Worm (Caenorhabditis elegans) whole organism, mixed stage, embryonic: Measurements from ENCODE around the gene K05F1.1.

Experiments
- M03D4.4 ChIP-seq: sonication (generic microtip); optimal IDR thresholded peaks from 2 replicates; lab custom pipeline; 2017; ENCODE audit warnings: mild to moderate bottlenecking, missing genetic modification characterization, missing compliant biosample characterization
- bed-3 ChIP-seq: fragments of 200-800 bp; sonication (Bioruptor generic); optimal IDR thresholded peaks from 3 replicates; lab custom pipeline; 2018; ENCODE audit warnings: mild to moderate bottlenecking, missing genetic modification characterization, moderate library complexity, missing compliant biosample characterization
- blmp-1 ChIP-seq: fragments of 150-350 bp; optimal IDR thresholded peaks from 2 replicates; lab custom pipeline; 2014; ENCODE audit warnings: missing biosample characterization, missing genetic modification characterization
- ceh-39 ChIP-seq: fragments of 150-350 bp; optimal IDR thresholded peaks from 2 replicates; lab custom pipeline; 2014; ENCODE audit warnings: missing biosample characterization, missing genetic modification characterization
- ceh-43 ChIP-seq: fragments of 200-800 bp; sonication (Bioruptor generic); optimal IDR thresholded peaks from 2 replicates; lab custom pipeline; 2018; ENCODE audit warnings: mild to moderate bottlenecking, missing genetic modification characterization, moderate library complexity, missing compliant biosample characterization
- ceh-83 ChIP-seq: fragments of 200-800 bp; sonication (Bioruptor generic); optimal IDR thresholded peaks from 2 replicates; lab custom pipeline; 2018; ENCODE audit warnings: mild to moderate bottlenecking, missing genetic modification characterization, missing compliant biosample characterization
- ces-1 ChIP-seq: fragments of 150-350 bp; optimal IDR thresholded peaks from 2 replicates; lab custom pipeline; 2014; ENCODE audit warnings: missing biosample characterization, missing genetic modification reagents, missing genetic modification characterization
- cnd-1 ChIP-seq: fragments of 200-800 bp; sonication (Bioruptor generic); optimal IDR thresholded peaks from 2 replicates; lab custom pipeline; 2018; ENCODE audit warnings: mild to moderate bottlenecking, missing genetic modification characterization, missing compliant biosample characterization
- drap-1 ChIP-seq: fragments of 200-800 bp; sonication (Bioruptor generic); optimal IDR thresholded peaks from 3 replicates; lab custom pipeline; 2018; ENCODE audit warnings: mild to moderate bottlenecking, missing genetic modification characterization, missing compliant biosample characterization
- elt-1 ChIP-seq: sonication (generic microtip); optimal IDR thresholded peaks from 2 replicates; lab custom pipeline; 2017; ENCODE audit warnings: missing genetic modification characterization, mild to moderate bottlenecking, missing compliant biosample characterization, antibody characterized with exemption, moderate library complexity, borderline replicate concordance; ENCODE audit not compliant: insufficient read depth
- elt-3 ChIP-seq: fragments of 150-350 bp; optimal IDR thresholded peaks from 2 replicates; lab custom pipeline; 2014; ENCODE audit warnings: missing biosample characterization, missing genetic modification characterization
- ham-2 ChIP-seq: fragments of 200-800 bp; sonication (Bioruptor generic); optimal IDR thresholded peaks from 2 replicates; lab custom pipeline; 2018; ENCODE audit warnings: mild to moderate bottlenecking, missing genetic modification characterization, missing compliant biosample characterization
- hlh-1 ChIP-seq: fragments of 150-350 bp; optimal IDR thresholded peaks from 2 replicates; lab custom pipeline; 2014; ENCODE audit warnings: missing biosample characterization, missing genetic modification reagents, missing genetic modification characterization
- lin-13 ChIP-seq: fragments of 150-350 bp; optimal IDR thresholded peaks from 2 replicates; lab custom pipeline; 2014; ENCODE audit warnings: missing biosample characterization, missing genetic modification characterization
- lin-32 ChIP-seq: fragments of 200-800 bp; sonication (Bioruptor generic); optimal IDR thresholded peaks from 2 replicates; lab custom pipeline; 2018; ENCODE audit warnings: mild to moderate bottlenecking, missing genetic modification characterization, missing compliant biosample characterization
- lsy-2 ChIP-seq: fragments of 150-350 bp; optimal IDR thresholded peaks from 2 replicates; lab custom pipeline; 2014; ENCODE audit warnings: missing biosample characterization, missing genetic modification characterization
- mab-5 ChIP-seq: fragments of 150-350 bp; optimal IDR thresholded peaks from 2 replicates; lab custom pipeline; 2014; ENCODE audit warnings: missing biosample characterization, missing genetic modification characterization
- mep-1 ChIP-seq: fragments of 150-350 bp; optimal IDR thresholded peaks from 2 replicates; lab custom pipeline; 2017; ENCODE audit warnings: missing biosample characterization, missing genetic modification reagents, missing genetic modification characterization, inconsistent platforms
- mls-2 ChIP-seq: sonication (generic microtip); optimal IDR thresholded peaks from 2 replicates; lab custom pipeline; 2016; ENCODE audit warnings: mild to moderate bottlenecking, missing genetic modification characterization, moderate library complexity, missing compliant biosample characterization
- nhr-12 ChIP-seq: fragments of 150-350 bp; optimal IDR thresholded peaks from 2 replicates; lab custom pipeline; 2014; ENCODE audit warnings: missing biosample characterization, missing genetic modification characterization
- nhr-2 ChIP-seq: fragments of 150-350 bp; optimal IDR thresholded peaks from 2 replicates; lab custom pipeline; 2014; ENCODE audit warnings: missing biosample characterization, missing genetic modification characterization
- nhr-237 ChIP-seq: fragments of 150-350 bp; optimal IDR thresholded peaks from 2 replicates; lab custom pipeline; 2014; ENCODE audit warnings: missing biosample characterization, missing genetic modification characterization
- nhr-28 ChIP-seq: fragments of 150-350 bp; optimal IDR thresholded peaks from 2 replicates; lab custom pipeline; 2014; ENCODE audit warnings: missing biosample characterization, missing genetic modification characterization
- nhr-76 ChIP-seq: sonication (generic microtip); optimal IDR thresholded peaks from 2 replicates; lab custom pipeline; 2017; ENCODE audit warnings: missing biosample characterization, missing genetic modification characterization
- pha-4 ChIP-seq: fragments of 150-350 bp; optimal IDR thresholded peaks from 2 replicates; lab custom pipeline; 2018; ENCODE audit warnings: missing biosample characterization, missing genetic modification reagents, missing genetic modification characterization
- sem-2 ChIP-seq: fragments of 200-800 bp; sonication (Bioruptor generic); optimal IDR thresholded peaks from 2 replicates; lab custom pipeline; 2018; ENCODE audit warnings: mild to moderate bottlenecking, missing genetic modification characterization, missing compliant biosample characterization
- snpc-4 ChIP-seq: fragments of 150-350 bp; optimal IDR thresholded peaks from 2 replicates; lab custom pipeline; 2014; ENCODE audit warnings: missing biosample characterization, missing genetic modification characterization
- sptf-1 ChIP-seq: sonication (generic microtip); optimal IDR thresholded peaks from 2 replicates; lab custom pipeline; 2017; ENCODE audit warnings: mild to moderate bottlenecking, missing genetic modification characterization, moderate library complexity, missing compliant biosample characterization
- tbx-8 ChIP-seq: fragments of 200-800 bp; sonication (Bioruptor generic); optimal IDR thresholded peaks from 2 replicates; lab custom pipeline; 2018; ENCODE audit warnings: mild to moderate bottlenecking, missing genetic modification characterization, moderate library complexity, missing compliant biosample characterization
- unc-120 ChIP-seq: sonication (generic microtip); optimal IDR thresholded peaks from 2 replicates; lab custom pipeline; 2017; ENCODE audit warnings: missing genetic modification characterization, missing compliant biosample characterization; ENCODE audit not compliant: poor library complexity, severe bottlenecking
- unc-39 ChIP-seq: fragments of 150-350 bp; optimal IDR thresholded peaks from 2 replicates; lab custom pipeline; 2014; ENCODE audit warnings: missing biosample characterization, missing genetic modification characterization
- unc-62 ChIP-seq: fragments of 150-350 bp; optimal IDR thresholded peaks from 2 replicates; lab custom pipeline; 2014; ENCODE audit warnings: missing biosample characterization, missing genetic modification reagents, missing genetic modification characterization
- zip-8 ChIP-seq: fragments of 150-350 bp; optimal IDR thresholded peaks from 2 replicates; lab custom pipeline; 2014; ENCODE audit warnings: missing biosample characterization, missing genetic modification characterization
- ztf-11 ChIP-seq: fragments of 150-350 bp; optimal IDR thresholded peaks from 2 replicates; lab custom pipeline; 2014; ENCODE audit warnings: missing biosample characterization, missing genetic modification characterization

The K05F1.1 gene

DNA sequence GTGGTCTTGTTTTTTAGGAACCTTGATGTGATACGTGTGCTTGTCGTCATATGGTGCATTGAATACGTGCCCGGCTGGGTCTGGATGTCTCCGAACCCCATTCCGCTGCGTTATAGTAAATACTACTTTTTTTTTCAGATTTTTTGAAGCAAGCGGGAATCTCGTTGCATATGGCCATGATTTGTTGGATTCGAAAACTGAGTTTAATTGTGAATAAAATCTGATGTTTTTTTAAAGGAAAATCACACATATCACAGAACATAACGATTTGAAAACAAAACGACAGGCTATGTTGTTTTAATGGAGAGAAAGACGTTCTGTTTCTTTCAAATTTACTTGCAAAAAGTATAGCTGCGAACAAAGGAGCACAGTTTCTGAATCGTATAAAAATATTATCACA lies 44.3 kb downstream of the K05F1.1 start, which contains the start of the genes ZK1248.17 and H41C03.3:
Gene ZK1248.17 (minus strand): TSS at position 101 of the 400 bp plus-strand sequence.
Gene H41C03.3 (plus strand): TSS at position 337 of the 400 bp plus-strand sequence.
- TF ChIP-seq pha-4 (tag; lab: Kevin White, UChicago), result no peak
- TF ChIP-seq lin-32 (GFP tag; lab: Kevin White, UChicago), result no peak
- TF ChIP-seq mep-1 (tag; lab: Kevin White, UChicago), result no peak
- no peak for TF ChIP-seq snpc-4 (tag; lab: Kevin White, UChicago)
- TF ChIP-seq bed-3 (GFP tag; lab: Kevin White, UChicago), result no peak
- TF ChIP-seq ztf-11 (tag; lab: Kevin White, UChicago), result no peak
- no peak for TF ChIP-seq cnd-1
- no peak for TF ChIP-seq unc-62 (GFP tag; lab: Kevin White, UChicago)
- no peak for TF ChIP-seq lsy-2 (tag; lab: Kevin White, UChicago)
- no peak for TF ChIP-seq unc-39
- TF ChIP-seq drap-1 (GFP tag; lab: Kevin White, UChicago), result no peak
- TF ChIP-seq nhr-2 (tag; lab: Kevin White, UChicago), result no peak
- TF ChIP-seq sptf-1 (tag; lab: Kevin White, UChicago), result no peak
- TF ChIP-seq elt-1 (tag; lab: Kevin White, UChicago), result no peak
- no peak for TF ChIP-seq tbx-8 (GFP tag; lab: Kevin White, UChicago)
- TF ChIP-seq ceh-83 (GFP tag; lab: Kevin White, UChicago), result no peak
- TF ChIP-seq nhr-76, result no peak

DNA sequence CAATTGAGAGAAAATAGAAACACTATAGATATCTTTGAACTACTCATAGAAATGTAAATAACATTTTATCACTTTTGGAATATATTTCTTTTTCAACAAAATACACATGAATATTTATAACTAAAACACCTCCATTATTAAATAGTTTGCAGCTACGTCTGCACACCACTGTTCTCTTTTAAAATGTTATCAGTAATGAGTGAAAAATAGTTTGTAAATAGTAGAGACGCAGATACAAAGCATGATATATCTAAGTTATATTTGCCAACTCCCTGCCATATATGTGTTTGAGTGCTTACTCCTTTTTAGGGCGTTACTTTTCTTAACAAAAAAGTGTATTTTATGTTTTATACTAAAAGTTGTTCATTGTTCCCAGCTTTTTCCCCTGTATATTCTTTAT lies 45.0 kb downstream of the K05F1.1 start:
- TF ChIP-seq ceh-39 (no peak), sptf-1 (tag; lab: Kevin White, UChicago) (no peak), M03D4.4 (no peak), tbx-8 (GFP tag; lab: Kevin White, UChicago) (no peak), pha-4 (tag; lab: Kevin White, UChicago) (no peak), bed-3 (GFP tag; lab: Kevin White, UChicago) (no peak), nhr-28 (no peak), lin-13 (tag; lab: Kevin White, UChicago) (no peak), mab-5 (tag; lab: Kevin White, UChicago) (no peak), ham-2 (no peak), blmp-1 (tag; lab: Kevin White, UChicago) (no peak), unc-120 (no peak), mep-1 (tag; lab: Kevin White, UChicago) (no peak), sem-2 (no peak), ces-1 (GFP tag; lab: Kevin White, UChicago) (no peak), unc-39 (no peak), mls-2 (tag; lab: Kevin White, UChicago) (no peak), lsy-2 (tag; lab: Kevin White, UChicago) (no peak), elt-1 (tag; lab: Kevin White, UChicago) (no peak)

DNA sequence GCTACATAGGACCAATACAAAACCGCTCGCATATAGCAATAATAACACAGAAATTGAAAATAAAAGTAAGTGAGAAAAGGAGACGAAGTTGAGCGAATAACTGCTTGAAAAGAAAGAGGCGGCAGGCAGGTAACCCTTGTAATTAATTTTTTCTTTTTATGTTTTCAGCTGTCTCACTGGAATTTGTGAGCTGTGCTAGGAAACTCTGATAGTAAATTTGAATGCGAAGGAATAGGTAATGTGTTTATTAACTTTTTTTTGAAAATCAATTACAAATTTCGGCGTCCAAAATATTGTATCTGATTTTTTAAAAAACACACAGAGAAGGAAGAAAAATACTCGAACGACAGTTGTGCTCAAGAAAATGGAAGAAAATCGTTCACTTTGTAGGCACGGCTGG lies 50.8 kb downstream of the K05F1.1 start, which contains the start of gene H41C03.2:
Gene H41C03.2 (minus strand): TSS at position 101 of the 400 bp plus-strand sequence.
- TF ChIP-seq nhr-237 (tag; lab: Kevin White, UChicago), result no peak
- no peak for TF ChIP-seq nhr-28
- no peak for TF ChIP-seq lsy-2 (tag; lab: Kevin White, UChicago)
- TF ChIP-seq mep-1 (tag; lab: Kevin White, UChicago), result no peak
- TF ChIP-seq ceh-43 (GFP tag; lab: Kevin White, UChicago), result no peak
- no peak for TF ChIP-seq lin-13 (tag; lab: Kevin White, UChicago)
- TF ChIP-seq ztf-11 (tag; lab: Kevin White, UChicago), result no peak
- no peak for TF ChIP-seq unc-62 (GFP tag; lab: Kevin White, UChicago)
- no peak for TF ChIP-seq bed-3 (GFP tag; lab: Kevin White, UChicago)
- TF ChIP-seq ceh-83 (GFP tag; lab: Kevin White, UChicago), result no peak
- TF ChIP-seq nhr-76, result no peak
- no peak for TF ChIP-seq mab-5 (tag; lab: Kevin White, UChicago)
- TF ChIP-seq ceh-39, result no peak
- no peak for TF ChIP-seq ham-2
- TF ChIP-seq hlh-1 (tag; lab: Kevin White, UChicago), result no peak
- TF ChIP-seq unc-39, result no peak
- TF ChIP-seq pha-4 (tag; lab: Kevin White, UChicago), result no peak
- TF ChIP-seq nhr-12, result no peak
- no peak for TF ChIP-seq zip-8 (tag; lab: Kevin White, UChicago)
- TF ChIP-seq drap-1 (GFP tag; lab: Kevin White, UChicago), result no peak

ce11 chrII:5853261-5853660 lies 52.1 kb downstream of the K05F1.1 start:
- peak; percentile 51 for TF ChIP-seq ham-2
- TF ChIP-seq elt-3 (tag; lab: Kevin White, UChicago), result peak; percentile 44
- TF ChIP-seq tbx-8 (GFP tag; lab: Kevin White, UChicago), result no peak
- no peak for TF ChIP-seq drap-1 (GFP tag; lab: Kevin White, UChicago)
- TF ChIP-seq M03D4.4, result no peak
- TF ChIP-seq mls-2 (tag; lab: Kevin White, UChicago), result no peak
